Fruit fly (Drosophila melanogaster) whole organism, embryonic: ENCODE measurements around the gene DnaJ-1.
A peak's percentile ranks its signal among the peaks of the same experiment; 100 is the strongest.

Experiments used
- Aef1 ChIP-seq: fragments of 200-800 bp; sonication (Bioruptor generic); IDR thresholded peaks from 3 replicates; pipeline ENCODE4 v1.3.6; 2022; ENCODE audit warnings: missing biosample characterization, missing genetic modification characterization
- Awh ChIP-seq: fragments of 200-800 bp; sonication (Bioruptor generic); IDR thresholded peaks from 2 replicates; pipeline ENCODE4, ENCODE4 v1.3.6; 2022; ENCODE audit warnings: missing biosample characterization, missing genetic modification characterization
- CG10209 ChIP-seq: fragments of 200-800 bp; sonication (Bioruptor generic); optimal IDR thresholded peaks from 3 replicates; lab custom pipeline; 2017; ENCODE audit warnings: missing biosample characterization, mild to moderate bottlenecking, missing genetic modification characterization, missing genetic modification reagents
- CG10321 ChIP-seq: fragments of 200-800 bp; sonication (Bioruptor generic); IDR thresholded peaks from 2 replicates; pipeline ENCODE4 v1.3.6; 2022; ENCODE audit warnings: missing biosample characterization, missing genetic modification characterization
- CG10431 ChIP-seq: fragments of 200-800 bp; sonication (Bioruptor generic); optimal IDR thresholded peaks from 3 replicates; lab custom pipeline; 2018; ENCODE audit warnings: missing biosample characterization, mild to moderate bottlenecking, missing genetic modification characterization
- CG10959 ChIP-seq: fragments of 200-800 bp; sonication (Bioruptor generic); IDR thresholded peaks from 2 replicates; pipeline ENCODE4 v1.3.6; 2022; ENCODE audit warnings: missing biosample characterization, missing genetic modification characterization
- CG11085 ChIP-seq: fragments of 200-800 bp; sonication (Bioruptor generic); IDR thresholded peaks from 2 replicates; pipeline ENCODE4 v1.3.6; 2022; ENCODE audit warnings: missing biosample characterization, missing genetic modification characterization
- CG11696 ChIP-seq: fragments of 200-800 bp; sonication (Bioruptor generic); IDR thresholded peaks from 2 replicates; pipeline ENCODE4 v1.3.6; 2022; ENCODE audit warnings: missing biosample characterization, missing genetic modification characterization
- CG14050 ChIP-seq: fragments of 200-800 bp; sonication (Bioruptor generic); IDR thresholded peaks from 3 replicates; pipeline ENCODE4 v1.3.6; 2022; ENCODE audit warnings: missing biosample characterization, missing genetic modification characterization
- CG14441 ChIP-seq: fragments of 200-800 bp; sonication (Bioruptor generic); IDR thresholded peaks from 2 replicates; pipeline ENCODE4 v1.3.6; 2022; ENCODE audit warnings: missing biosample characterization, missing genetic modification characterization
- CG18619 ChIP-seq: fragments of 200-800 bp; sonication (Bioruptor generic); optimal IDR thresholded peaks from 3 replicates; lab custom pipeline; 2017; ENCODE audit warnings: missing biosample characterization, mild to moderate bottlenecking, missing genetic modification characterization
- CG2678 ChIP-seq: fragments of 200-800 bp; sonication (Bioruptor generic); optimal IDR thresholded peaks from 3 replicates; lab custom pipeline; 2019; ENCODE audit warnings: missing biosample characterization, mild to moderate bottlenecking, missing genetic modification characterization, moderate library complexity
- CG2875 ChIP-seq: fragments of 200-800 bp; sonication (Bioruptor generic); optimal IDR thresholded peaks from 2 replicates; lab custom pipeline; 2017; ENCODE audit warnings: missing biosample characterization, mild to moderate bottlenecking, missing genetic modification characterization, missing genetic modification reagents
- CG30020 ChIP-seq: fragments of 200-800 bp; optimal IDR thresholded peaks from 2 replicates; lab custom pipeline; 2019; ENCODE audit warnings: missing biosample characterization, mild to moderate bottlenecking, missing genetic modification characterization, moderate library complexity
- CG34422 ChIP-seq: fragments of 200-800 bp; sonication (Bioruptor generic); IDR thresholded peaks from 3 replicates; pipeline ENCODE4 v1.3.6; 2022; ENCODE audit warnings: missing biosample characterization, missing genetic modification characterization
- CG42726 ChIP-seq: fragments of 200-800 bp; sonication (Bioruptor generic); IDR thresholded peaks from 2 replicates; pipeline ENCODE4 v1.3.6; 2022; ENCODE audit warnings: missing biosample characterization, missing genetic modification characterization; ENCODE audit not compliant: partially characterized antibody
- CG4617 ChIP-seq: fragments of 200-800 bp; sonication (Bioruptor generic); optimal IDR thresholded peaks from 3 replicates; lab custom pipeline; 2016; ENCODE audit warnings: missing biosample characterization, missing genetic modification characterization, borderline replicate concordance
- CG6689 ChIP-seq: fragments of 200-800 bp; sonication (Bioruptor generic); IDR thresholded peaks from 2 replicates; pipeline ENCODE4 v1.3.6; 2022; ENCODE audit warnings: missing biosample characterization, missing genetic modification characterization
- CG8089 ChIP-seq: fragments of 200-800 bp; sonication (Bioruptor generic); optimal IDR thresholded peaks from 3 replicates; lab custom pipeline; 2016; ENCODE audit warnings: missing biosample characterization, missing genetic modification characterization
- CG9215 ChIP-seq: fragments of 200-800 bp; sonication (Bioruptor generic); IDR thresholded peaks from 2 replicates; pipeline ENCODE4 v1.3.6; 2022; ENCODE audit warnings: missing biosample characterization, missing genetic modification characterization
- Dek ChIP-seq: fragments of 200-800 bp; sonication (Bioruptor generic); optimal IDR thresholded peaks from 3 replicates; lab custom pipeline; 2019; ENCODE audit warnings: missing biosample characterization, mild to moderate bottlenecking, missing genetic modification characterization, moderate library complexity
- Dip2 ChIP-seq: fragments of 200-800 bp; sonication (Bioruptor generic); IDR thresholded peaks from 2 replicates; pipeline ENCODE4 v1.3.6; 2022; ENCODE audit warnings: missing biosample characterization, missing genetic modification characterization
- Dip3 ChIP-seq: fragments of 200-800 bp; sonication (Bioruptor generic); optimal IDR thresholded peaks from 3 replicates; lab custom pipeline; 2016; ENCODE audit warnings: missing biosample characterization, missing genetic modification characterization
- Fer1 ChIP-seq: fragments of 200-800 bp; sonication (Bioruptor generic); optimal IDR thresholded peaks from 2 replicates; lab custom pipeline; 2017; ENCODE audit warnings: missing biosample characterization, mild to moderate bottlenecking, missing genetic modification characterization
- GATAe ChIP-seq: fragments of 200-800 bp; sonication (Bioruptor generic); conservative IDR thresholded peaks from 2 replicates; pipeline ENCODE4 v1.3.6; 2022; ENCODE audit warnings: missing biosample characterization, missing genetic modification characterization
- Hey ChIP-seq: fragments of 200-800 bp; sonication (Bioruptor generic); optimal IDR thresholded peaks from 3 replicates; lab custom pipeline; 2018; ENCODE audit warnings: missing biosample characterization, mild to moderate bottlenecking, missing genetic modification characterization
- HmgD ChIP-seq: fragments of 200-800 bp; sonication (Bioruptor generic); optimal IDR thresholded peaks from 3 replicates; lab custom pipeline; 2016; ENCODE audit warnings: missing biosample characterization, missing genetic modification characterization
- Hr78 ChIP-seq, 2 experiments: fragments of 200-800 bp in 1 of 2; fragments of >200 bp in 1 of 2; sonication (Bioruptor generic) in 1 of 2; optimal IDR thresholded peaks; 2 replicates each; lab custom pipeline; 2017 to 2019; ENCODE audit warnings: missing biosample characterization in 2 of 2, missing genetic modification characterization in 2 of 2, mild to moderate bottlenecking in 1 of 2, moderate library complexity in 1 of 2
- Lhr ChIP-seq: fragments of 200-800 bp; sonication (Bioruptor generic); optimal IDR thresholded peaks from 3 replicates; lab custom pipeline; 2017; ENCODE audit warnings: mild to moderate bottlenecking, missing biosample characterization, missing genetic modification reagents, missing genetic modification characterization
- MTF-1 ChIP-seq: fragments of 200-800 bp; sonication (Bioruptor generic); optimal IDR thresholded peaks from 2 replicates; lab custom pipeline; 2018; ENCODE audit warnings: missing biosample characterization, mild to moderate bottlenecking, missing genetic modification characterization, borderline replicate concordance
- Oli ChIP-seq: fragments of 200-800 bp; sonication (Bioruptor generic); optimal IDR thresholded peaks from 2 replicates; lab custom pipeline; 2018; ENCODE audit warnings: missing biosample characterization, mild to moderate bottlenecking, missing genetic modification characterization, moderate library complexity
- Six4 ChIP-seq: fragments of 200-800 bp; sonication (Bioruptor generic); optimal IDR thresholded peaks from 2 replicates; lab custom pipeline; 2016; ENCODE audit warnings: missing biosample characterization, missing genetic modification characterization
- Spps ChIP-seq: fragments of 200-800 bp; sonication (Bioruptor generic); optimal IDR thresholded peaks from 2 replicates; lab custom pipeline; 2018; ENCODE audit warnings: missing biosample characterization, mild to moderate bottlenecking, missing genetic modification characterization
- ci ChIP-seq: fragments of 200-800 bp; sonication (Bioruptor generic); IDR thresholded peaks from 3 replicates; pipeline ENCODE4 v1.3.6; 2022; ENCODE audit warnings: missing biosample characterization, missing genetic modification characterization
- dan ChIP-seq: fragments of 200-800 bp; sonication (Bioruptor generic); IDR thresholded peaks from 2 replicates; pipeline ENCODE4 v1.3.6; 2022; ENCODE audit warnings: missing biosample characterization, missing genetic modification characterization
- gcm2 ChIP-seq: fragments of 200-800 bp; sonication (Bioruptor generic); optimal IDR thresholded peaks from 2 replicates; lab custom pipeline; 2016; ENCODE audit warnings: missing biosample characterization, missing genetic modification characterization
- jumu ChIP-seq: fragments of 200-800 bp; sonication (Bioruptor generic); optimal IDR thresholded peaks from 3 replicates; lab custom pipeline; 2016; ENCODE audit warnings: missing biosample characterization, missing genetic modification characterization
- mirr ChIP-seq: fragments of 200-800 bp; sonication (Bioruptor generic); optimal IDR thresholded peaks from 3 replicates; lab custom pipeline; 2018; ENCODE audit warnings: missing biosample characterization, mild to moderate bottlenecking, missing genetic modification characterization
- nau ChIP-seq: fragments of 200-800 bp; sonication (Bioruptor generic); optimal IDR thresholded peaks from 3 replicates; lab custom pipeline; 2017; ENCODE audit warnings: missing biosample characterization, mild to moderate bottlenecking, missing genetic modification characterization, missing genetic modification reagents
- p53 ChIP-seq: fragments of 200-800 bp; sonication (Bioruptor generic); optimal IDR thresholded peaks from 2 replicates; lab custom pipeline; 2016; ENCODE audit warnings: missing biosample characterization, missing genetic modification characterization
- scrt ChIP-seq: fragments of 200-800 bp; sonication (Bioruptor generic); optimal IDR thresholded peaks from 2 replicates; lab custom pipeline; 2018; ENCODE audit warnings: missing biosample characterization, mild to moderate bottlenecking, missing genetic modification characterization, moderate library complexity
- slp2 ChIP-seq: fragments of 200-800 bp; sonication (Bioruptor generic); optimal IDR thresholded peaks from 2 replicates; lab custom pipeline; 2016; ENCODE audit warnings: missing biosample characterization, missing genetic modification characterization
- ssp ChIP-seq: fragments of 200-800 bp; sonication (Bioruptor generic); IDR thresholded peaks from 2 replicates; pipeline ENCODE4 v1.3.6; 2022; ENCODE audit warnings: missing biosample characterization, missing genetic modification characterization
- tgo ChIP-seq: fragments of 200-800 bp; sonication (Bioruptor generic); IDR thresholded peaks from 3 replicates; pipeline ENCODE4 v1.3.6; 2022; ENCODE audit warnings: missing biosample characterization, missing genetic modification characterization
- toy ChIP-seq: fragments of 200-800 bp; sonication (Bioruptor generic); IDR thresholded peaks from 2 replicates; pipeline ENCODE4 v1.3.6; 2022; ENCODE audit warnings: missing biosample characterization, missing genetic modification characterization
- trem ChIP-seq: fragments of 200-800 bp; optimal IDR thresholded peaks from 3 replicates; lab custom pipeline; 2019; ENCODE audit warnings: missing biosample characterization, mild to moderate bottlenecking, missing genetic modification characterization, moderate library complexity
- vvl ChIP-seq: fragments of 200-800 bp; sonication (Bioruptor generic); IDR thresholded peaks from 2 replicates; pipeline ENCODE4 v1.3.6; 2022; ENCODE audit warnings: missing biosample characterization, missing genetic modification characterization
- wek ChIP-seq: fragments of 200-800 bp; sonication (Bioruptor generic); optimal IDR thresholded peaks from 3 replicates; lab custom pipeline; 2018; ENCODE audit warnings: missing biosample characterization, mild to moderate bottlenecking, missing genetic modification characterization, moderate library complexity
- zen ChIP-seq: fragments of 200-800 bp; sonication (Bioruptor generic); optimal IDR thresholded peaks from 3 replicates; lab custom pipeline; 2018; ENCODE audit warnings: missing biosample characterization, mild to moderate bottlenecking, missing genetic modification characterization, moderate library complexity

DnaJ-1 gene

dm6 chr3L:5751740-5752579 is at the start of gene DnaJ-1 (continued):
- TF ChIP-seq Hr78 (GFP tag; optimal IDR thresholded peaks at IDR 0.05; lab: Kevin White, UChicago) (no peak), CG11696 (GFP tag; lab: Robert Waterston, UW) (no peak), toy (GFP tag; lab: Robert Waterston, UW) (no peak), CG18619 (GFP tag; lab: Kevin White, UChicago) (peak; percentile 7), scrt (GFP tag; lab: Kevin White, UChicago) (peak; percentile 68), Dip2 (GFP tag; lab: Robert Waterston, UW) (no peak), Six4 (GFP tag; lab: Kevin White, UChicago) (no peak), Lhr (GFP tag; lab: Kevin White, UChicago) (peak; percentile 18), wek (peak; percentile 38), nau (GFP tag; lab: Kevin White, UChicago) (no peak), CG4617 (peak; percentile 43), gcm2 (GFP tag; lab: Kevin White, UChicago) (no peak), Dip3 (peak; percentile 23), CG10959 (GFP tag; lab: Robert Waterston, UW) (no peak), Fer1 (GFP tag; lab: Kevin White, UChicago) (peak; percentile 72), Spps (tag; lab: Kevin White, UChicago) (no peak), Awh (GFP tag; lab: Robert Waterston, UW) (no peak; the same call in 1 of the 2 replicates), CG34422 (GFP tag; lab: Robert Waterston, UW) (no peak; the same call in 2 of the 3 replicates), dan (GFP tag; lab: Robert Waterston, UW) (no peak), slp2 (GFP tag; lab: Kevin White, UChicago) (no peak), CG14050 (GFP tag; lab: Robert Waterston, UW) (no peak), GATAe (no peak), zen (tag; lab: Kevin White, UChicago) (peak; percentile 40), Hey (tag; lab: Kevin White, UChicago) (peak; percentile 24), CG2678 (tag; lab: Kevin White, UChicago) (peak; percentile 43), mirr (GFP tag; lab: Kevin White, UChicago) (no peak), CG8089 (GFP tag; lab: Kevin White, UChicago) (no peak), jumu (GFP tag; lab: Kevin White, UChicago) (no peak), ci (GFP tag; lab: Robert Waterston, UW) (peak; percentile 13; the same call in 1 of the 3 replicates), CG42726 (GFP tag; lab: Robert Waterston, UW) (peak; percentile 95), Dek (tag; lab: Kevin White, UChicago) (peak; percentile 37), CG10209 (no peak), CG14441 (GFP tag; lab: Robert Waterston, UW) (no peak), CG10321 (GFP tag; lab: Robert Waterston, UW) (no peak), ssp (GFP tag; lab: Robert Waterston, UW) (no peak; the same call in 1 of the 2 replicates), vvl (GFP tag; lab: Robert Waterston, UW) (peak; percentile 50), p53 (GFP tag; lab: Kevin White, UChicago) (no peak), HmgD (no peak), tgo (GFP tag; lab: Robert Waterston, UW) (peak; percentile 31; the same call in 1 of the 3 replicates), CG10431 (GFP tag; lab: Kevin White, UChicago) (peak; percentile 26), trem (tag; lab: Kevin White, UChicago) (peak; percentile 31), MTF-1 (peak; percentile 42), Oli (no peak), CG9215 (no peak), CG2875 (peak; percentile 9), CG6689 (GFP tag; lab: Robert Waterston, UW) (peak; percentile 58), CG30020 (tag; lab: Kevin White, UChicago) (no peak), Aef1 (GFP tag; lab: Robert Waterston, UW) (no peak), CG11085 (GFP tag; lab: Robert Waterston, UW) (no peak)
